Fruit fly (Drosophila melanogaster) whole organism, wandering third instar larva: Measurements from ENCODE around the gene CG4511.

ENCODE experiments used
- Abd-B ChIP-seq: fragments of >200 bp; optimal IDR thresholded peaks from 2 replicates; lab custom pipeline; 2017; ENCODE audit warnings: missing biosample characterization, missing genetic modification characterization
- CG9705 ChIP-seq: fragments of 200-800 bp; sonication (Bioruptor generic); optimal IDR thresholded peaks from 2 replicates; lab custom pipeline; 2018; ENCODE audit warnings: missing biosample characterization, mild to moderate bottlenecking, missing genetic modification characterization
- GATAd ChIP-seq: sonication (Bioruptor generic); optimal IDR thresholded peaks from 2 replicates; lab custom pipeline; 2016; ENCODE audit warnings: missing biosample characterization, missing genetic modification characterization
- Hnf4 ChIP-seq: fragments of 200-800 bp; sonication (Bioruptor generic); optimal IDR thresholded peaks from 2 replicates; lab custom pipeline; 2016; ENCODE audit warnings: missing biosample characterization, mild to moderate bottlenecking, missing genetic modification characterization
- br ChIP-seq: fragments of 200-800 bp; sonication (Bioruptor generic); optimal IDR thresholded peaks from 2 replicates; lab custom pipeline; 2016; ENCODE audit warnings: missing biosample characterization, missing genetic modification characterization
- fru ChIP-seq: fragments of 200-800 bp; sonication (Bioruptor generic); optimal IDR thresholded peaks from 3 replicates; lab custom pipeline; 2016; ENCODE audit warnings: missing biosample characterization, mild to moderate bottlenecking, missing genetic modification characterization
- jim ChIP-seq: fragments of 175-275, 200-325 bp; sonication (Bioruptor generic); optimal IDR thresholded peaks from 2 replicates; lab custom pipeline; 2016; ENCODE audit warnings: missing biosample characterization, mild to moderate bottlenecking, missing genetic modification characterization

DNA sequence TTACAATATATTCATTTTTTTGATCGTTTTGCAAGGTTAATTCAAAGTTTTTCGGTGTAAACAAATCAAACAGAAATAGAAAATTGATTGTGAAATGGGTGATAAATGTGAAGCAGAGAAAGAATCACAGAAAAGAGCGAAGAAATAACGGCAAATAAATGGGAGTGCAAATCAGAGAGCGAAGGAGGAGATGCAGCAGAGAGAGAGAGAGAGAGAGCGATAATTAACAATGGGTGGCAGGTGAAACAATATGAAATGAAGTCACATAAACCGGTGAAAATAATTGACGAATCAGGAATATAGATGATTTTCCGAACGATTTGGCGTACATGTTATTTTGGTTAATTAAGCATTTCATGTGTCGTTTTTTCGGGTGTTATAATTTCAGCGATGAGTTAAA lies 9.7 kb downstream of the CG4511 start:
- TF ChIP-seq fru (GFP tag; lab: Kevin White, UChicago) (no peak), GATAd (no peak), Hnf4 (no peak), CG9705 (GFP tag; lab: Kevin White, UChicago) (no peak), br (GFP tag; lab: Kevin White, UChicago) (no peak), jim (GFP tag; lab: Kevin White, UChicago) (no peak), Abd-B (GFP tag; lab: Kevin White, UChicago) (no peak)
